Worm (Caenorhabditis elegans) whole organism, late embryonic: ENCODE measurements around the gene M04G7.5.

Experiments used
- C38D4.7 ChIP-seq: fragments of 200-800 bp; sonication (Bioruptor generic); optimal IDR thresholded peaks from 2 replicates; lab custom pipeline; 2018; ENCODE audit warnings: mild to moderate bottlenecking, missing genetic modification characterization, moderate library complexity, missing compliant biosample characterization
- F13H6.1 ChIP-seq: sonication (generic microtip); optimal IDR thresholded peaks from 2 replicates; lab custom pipeline; 2016; ENCODE audit warnings: missing genetic modification characterization, missing compliant biosample characterization
- K09A11.1 ChIP-seq: sonication (generic microtip); optimal IDR thresholded peaks from 2 replicates; lab custom pipeline; 2017; ENCODE audit warnings: antibody characterized with exemption, mild to moderate bottlenecking, missing genetic modification characterization, missing compliant biosample characterization; ENCODE audit not compliant: insufficient read depth
- Y22D7AL.16 ChIP-seq: sonication (generic microtip); optimal IDR thresholded peaks from 2 replicates; lab custom pipeline; 2016; ENCODE audit warnings: missing genetic modification characterization, missing compliant biosample characterization
- ceh-14 ChIP-seq: sonication (generic microtip); optimal IDR thresholded peaks from 2 replicates; lab custom pipeline; 2016; ENCODE audit warnings: missing genotype, missing genetic modification characterization, missing compliant biosample characterization
- ceh-18 ChIP-seq: sonication (generic microtip); optimal IDR thresholded peaks from 2 replicates; lab custom pipeline; 2016; ENCODE audit warnings: missing genetic modification characterization, missing compliant biosample characterization
- ceh-19 ChIP-seq: fragments of 200-800 bp; sonication (Bioruptor generic); optimal IDR thresholded peaks from 2 replicates; lab custom pipeline; 2018; ENCODE audit warnings: mild to moderate bottlenecking, missing genetic modification characterization, missing compliant biosample characterization
- ceh-2 ChIP-seq: sonication (generic microtip); optimal IDR thresholded peaks from 2 replicates; lab custom pipeline; 2016; ENCODE audit warnings: missing genotype, missing genetic modification characterization, missing compliant biosample characterization
- ceh-22 ChIP-seq: sonication (generic microtip); optimal IDR thresholded peaks from 2 replicates; lab custom pipeline; 2017; ENCODE audit warnings: missing biosample characterization, missing genetic modification characterization
- ceh-24 ChIP-seq: sonication (generic microtip); optimal IDR thresholded peaks from 2 replicates; lab custom pipeline; 2016; ENCODE audit warnings: mild to moderate bottlenecking, missing genetic modification characterization, missing compliant biosample characterization
- ceh-30 ChIP-seq: fragments of 150-350 bp; optimal IDR thresholded peaks from 2 replicates; lab custom pipeline; 2014; ENCODE audit warnings: missing biosample characterization, missing genetic modification characterization
- ceh-31 ChIP-seq: sonication (generic microtip); optimal IDR thresholded peaks from 2 replicates; lab custom pipeline; 2016; ENCODE audit warnings: missing genetic modification characterization, missing compliant biosample characterization
- ceh-34 ChIP-seq: sonication (generic microtip); optimal IDR thresholded peaks from 2 replicates; lab custom pipeline; 2016; ENCODE audit warnings: mild to moderate bottlenecking, missing genetic modification characterization, missing compliant biosample characterization
- ceh-45 ChIP-seq: fragments of 200-800 bp; sonication (Bioruptor generic); IDR thresholded peaks from 2 replicates; pipeline ENCODE4 v1.3.6; 2022; ENCODE audit warnings: missing genetic modification reagents, missing genetic modification characterization, missing compliant biosample characterization
- ceh-6 ChIP-seq: fragments of 200-800 bp; sonication (Bioruptor generic); optimal IDR thresholded peaks from 2 replicates; lab custom pipeline; 2018; ENCODE audit warnings: mild to moderate bottlenecking, missing genetic modification characterization, missing compliant biosample characterization
- ceh-9 ChIP-seq: sonication (generic microtip); optimal IDR thresholded peaks from 2 replicates; lab custom pipeline; 2016; ENCODE audit warnings: mild to moderate bottlenecking, missing genetic modification characterization, inconsistent platforms, missing compliant biosample characterization
- dmd-4 ChIP-seq: sonication (generic microtip); optimal IDR thresholded peaks from 2 replicates; lab custom pipeline; 2016; ENCODE audit warnings: borderline replicate concordance, missing genetic modification characterization, missing compliant biosample characterization
- elt-2 ChIP-seq: sonication (generic microtip); optimal IDR thresholded peaks from 2 replicates; lab custom pipeline; 2016; ENCODE audit warnings: missing genetic modification reagents, missing genetic modification characterization, missing compliant biosample characterization
- elt-4 ChIP-seq: sonication (generic microtip); optimal IDR thresholded peaks from 2 replicates; lab custom pipeline; 2016; ENCODE audit warnings: missing genetic modification characterization, missing compliant biosample characterization
- ets-4 ChIP-seq: sonication (generic microtip); optimal IDR thresholded peaks from 2 replicates; lab custom pipeline; 2016; ENCODE audit warnings: missing genetic modification characterization, missing compliant biosample characterization
- eyg-1 ChIP-seq: sonication (generic microtip); optimal IDR thresholded peaks from 2 replicates; lab custom pipeline; 2016; ENCODE audit warnings: missing genotype, missing genetic modification characterization, missing compliant biosample characterization
- fax-1 ChIP-seq: sonication (generic microtip); optimal IDR thresholded peaks from 2 replicates; lab custom pipeline; 2016; ENCODE audit warnings: missing genotype, missing genetic modification characterization, missing compliant biosample characterization
- fkh-10 ChIP-seq: fragments of 150-350 bp; optimal IDR thresholded peaks from 2 replicates; lab custom pipeline; 2014; ENCODE audit warnings: missing biosample characterization, missing genetic modification reagents, missing genetic modification characterization
- fkh-6 ChIP-seq: sonication (generic microtip); optimal IDR thresholded peaks from 2 replicates; lab custom pipeline; 2016; ENCODE audit warnings: missing genetic modification characterization, missing compliant biosample characterization
- hlh-13 ChIP-seq: fragments of 200-800 bp; sonication (Bioruptor generic); optimal IDR thresholded peaks from 2 replicates; lab custom pipeline; 2018; ENCODE audit warnings: mild to moderate bottlenecking, missing genetic modification characterization, missing compliant biosample characterization
- hlh-30 ChIP-seq: sonication (generic microtip); optimal IDR thresholded peaks from 2 replicates; lab custom pipeline; 2017; ENCODE audit warnings: antibody characterized with exemption, missing genetic modification characterization, missing compliant biosample characterization; ENCODE audit not compliant: insufficient read depth
- hlh-6 ChIP-seq: sonication (generic microtip); optimal IDR thresholded peaks from 2 replicates; lab custom pipeline; 2016; ENCODE audit warnings: missing genotype, missing genetic modification characterization, missing compliant biosample characterization
- lim-6 ChIP-seq: sonication (generic microtip); optimal IDR thresholded peaks from 2 replicates; lab custom pipeline; 2016; ENCODE audit warnings: missing genetic modification characterization, missing compliant biosample characterization
- lin-11 ChIP-seq: fragments of 200-800 bp; sonication (Bioruptor generic); optimal IDR thresholded peaks from 2 replicates; lab custom pipeline; 2018; ENCODE audit warnings: mild to moderate bottlenecking, missing genetic modification characterization, missing compliant biosample characterization
- madf-2 ChIP-seq: sonication (generic microtip); optimal IDR thresholded peaks from 2 replicates; lab custom pipeline; 2017; ENCODE audit warnings: missing genetic modification characterization, missing compliant biosample characterization
- mec-3 ChIP-seq: sonication (generic microtip); optimal IDR thresholded peaks from 2 replicates; lab custom pipeline; 2016; ENCODE audit warnings: borderline replicate concordance, missing genetic modification characterization, missing compliant biosample characterization
- nfya-1 ChIP-seq: sonication (generic microtip); optimal IDR thresholded peaks from 2 replicates; lab custom pipeline; 2017; ENCODE audit warnings: missing genetic modification characterization, mild to moderate bottlenecking, missing compliant biosample characterization, antibody characterized with exemption, moderate library complexity
- nhr-11 ChIP-seq: fragments of 150-350 bp; optimal IDR thresholded peaks from 2 replicates; lab custom pipeline; 2014; ENCODE audit warnings: missing biosample characterization, missing genetic modification characterization
- odd-2 ChIP-seq: sonication (generic microtip); optimal IDR thresholded peaks from 2 replicates; lab custom pipeline; 2017; ENCODE audit warnings: antibody characterized with exemption, mild to moderate bottlenecking, missing genetic modification characterization, missing compliant biosample characterization
- pax-1 ChIP-seq: fragments of 150-350 bp; optimal IDR thresholded peaks from 2 replicates; lab custom pipeline; 2014; ENCODE audit warnings: missing biosample characterization, missing genetic modification characterization
- pha-4 ChIP-seq: fragments of 150-350 bp; optimal IDR thresholded peaks from 2 replicates; lab custom pipeline; 2018; ENCODE audit warnings: missing biosample characterization, missing genetic modification reagents, missing genetic modification characterization
- pqm-1 ChIP-seq: sonication (generic microtip); optimal IDR thresholded peaks from 2 replicates; lab custom pipeline; 2016; ENCODE audit warnings: missing genetic modification characterization, missing compliant biosample characterization
- pros-1 ChIP-seq: fragments of 150-350 bp; optimal IDR thresholded peaks from 2 replicates; lab custom pipeline; 2014; ENCODE audit warnings: missing biosample characterization, missing genetic modification reagents, missing genetic modification characterization
- ref-2 ChIP-seq: sonication (generic microtip); optimal IDR thresholded peaks from 2 replicates; lab custom pipeline; 2016; ENCODE audit warnings: missing genetic modification characterization, missing compliant biosample characterization
- sox-4 ChIP-seq: sonication (generic microtip); optimal IDR thresholded peaks from 2 replicates; lab custom pipeline; 2017; ENCODE audit warnings: mild to moderate bottlenecking, missing genetic modification characterization, inconsistent platforms, missing compliant biosample characterization
- syd-9 ChIP-seq: sonication (generic microtip); optimal IDR thresholded peaks from 2 replicates; lab custom pipeline; 2016; ENCODE audit warnings: mild to moderate bottlenecking, missing genetic modification characterization, moderate library complexity, missing compliant biosample characterization
- tbx-7 ChIP-seq: sonication (generic microtip); optimal IDR thresholded peaks from 2 replicates; lab custom pipeline; 2016; ENCODE audit warnings: missing genotype, missing genetic modification characterization, missing compliant biosample characterization
- ttx-3 ChIP-seq: sonication (generic microtip); optimal IDR thresholded peaks from 2 replicates; lab custom pipeline; 2016; ENCODE audit warnings: missing genetic modification reagents, missing genetic modification characterization, missing compliant biosample characterization
- unc-3 ChIP-seq, 2 experiments: fragments of 200-800 bp in 1 of 2; sonication (Bioruptor generic) in 1 of 2; sonication (generic microtip) in 1 of 2; conservative IDR thresholded peaks in 1 of 2; optimal IDR thresholded peaks in 1 of 2; 2 replicates each; pipeline versions ENCODE4 v1.3.6 to Lab custom; 2016 to 2022; ENCODE audit warnings: missing compliant biosample characterization in 2 of 2, missing genetic modification characterization in 2 of 2, missing genetic modification reagents in 1 of 2
- unc-42 ChIP-seq: sonication (generic microtip); optimal IDR thresholded peaks from 2 replicates; lab custom pipeline; 2016; ENCODE audit warnings: missing genotype, missing genetic modification characterization, missing compliant biosample characterization
- unc-86 ChIP-seq: sonication (generic microtip); optimal IDR thresholded peaks from 2 replicates; lab custom pipeline; 2016; ENCODE audit warnings: missing genetic modification characterization, missing compliant biosample characterization
- ztf-16 ChIP-seq: sonication (generic microtip); optimal IDR thresholded peaks from 2 replicates; lab custom pipeline; 2017; ENCODE audit warnings: missing genetic modification characterization, missing compliant biosample characterization

Gene M04G7.5

DNA sequence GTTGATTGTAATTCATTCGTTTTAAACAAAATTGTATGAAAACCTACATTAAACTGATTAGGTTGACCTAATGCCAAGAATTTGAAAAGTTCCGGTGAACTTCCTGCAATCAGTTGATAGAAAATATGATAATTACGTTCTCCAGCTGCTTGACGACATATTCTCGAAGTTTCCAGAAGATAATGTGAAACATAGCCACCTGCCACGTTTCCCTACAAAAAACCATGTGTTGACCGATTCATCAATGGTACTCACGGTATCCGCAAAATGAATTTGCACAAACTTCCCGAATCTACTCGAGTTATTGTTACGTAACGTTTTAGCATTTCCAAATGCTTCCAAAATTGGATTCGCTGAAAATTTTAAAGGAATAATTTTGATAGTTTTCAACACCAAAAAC is 16.5 kb upstream of the M04G7.5 start:
- no peak for TF ChIP-seq hlh-6 (tag; lab: Kevin White, UChicago)
- no peak for TF ChIP-seq Y22D7AL.16 (tag; lab: Kevin White, UChicago)
- TF ChIP-seq ceh-2: no peak
- TF ChIP-seq ceh-22 (tag; lab: Kevin White, UChicago): no peak
- no peak for TF ChIP-seq hlh-30 (tag; lab: Kevin White, UChicago)
- no peak for TF ChIP-seq elt-2
- no peak for TF ChIP-seq unc-42 (tag; lab: Kevin White, UChicago)
- no peak for TF ChIP-seq lin-11 (tag; lab: Kevin White, UChicago)
- TF ChIP-seq lim-6 (tag; lab: Kevin White, UChicago): no peak
- TF ChIP-seq tbx-7 (tag; lab: Kevin White, UChicago): no peak
- TF ChIP-seq dmd-4 (tag; lab: Kevin White, UChicago): no peak
- no peak for TF ChIP-seq fkh-6 (tag; lab: Kevin White, UChicago)
- no peak for TF ChIP-seq ceh-31
- TF ChIP-seq, all 69 proteins: peak for 0

DNA sequence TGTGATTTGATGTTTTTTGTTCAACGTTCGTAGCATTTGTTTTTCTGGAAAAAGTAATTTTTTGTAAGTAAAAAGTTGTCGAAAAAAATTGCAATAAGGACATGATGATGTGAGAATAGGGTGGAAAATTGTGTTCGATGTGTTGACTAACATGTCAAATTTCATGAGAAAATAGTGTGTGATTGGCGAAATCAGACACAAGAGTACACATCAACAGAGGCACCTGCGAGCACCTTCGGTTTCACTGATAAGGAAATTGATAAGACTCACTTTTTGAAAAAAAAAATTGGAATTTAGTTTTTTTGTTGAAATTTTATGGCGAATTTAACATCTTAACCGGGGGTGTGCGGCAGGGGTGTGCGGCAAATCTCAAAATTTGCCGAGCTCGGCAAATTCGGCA is 14.4 kb upstream of the M04G7.5 start, which contains the start of gene hum-8:
Gene hum-8 (minus strand): TSS at position 46 of the 400 bp plus-strand sequence.
- TF ChIP-seq ceh-45 (GFP tag; lab: Robert Waterston, UW) (no peak), elt-2 (peak; percentile 56)

DNA sequence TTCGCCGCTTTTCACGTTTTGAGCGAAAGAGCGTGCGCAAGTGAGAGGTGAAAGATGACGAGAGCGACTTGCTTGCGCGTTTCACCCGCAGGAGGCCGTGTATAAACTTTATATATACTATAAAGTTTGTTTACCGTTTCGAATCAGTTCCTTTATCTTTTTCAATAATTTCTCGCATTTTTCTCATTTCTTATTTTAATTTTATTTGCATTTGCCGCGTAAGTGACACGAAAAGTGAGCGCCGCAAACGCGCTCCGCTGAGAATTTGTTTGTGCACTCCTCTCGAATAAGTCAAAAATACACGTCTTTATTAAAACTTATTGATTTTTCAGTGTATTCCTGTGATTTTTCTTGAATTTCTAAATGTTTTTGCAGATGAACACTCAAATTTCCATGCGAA is 11.3 kb upstream of the M04G7.5 start, which contains the start of gene mrpl-55:
Gene mrpl-55 (plus strand): TSS at position 364 of the 400 bp plus-strand sequence.
- no peak for TF ChIP-seq ceh-34
- no peak for TF ChIP-seq lin-11 (tag; lab: Kevin White, UChicago)
- no peak for TF ChIP-seq eyg-1 (tag; lab: Kevin White, UChicago)
- no peak for TF ChIP-seq hlh-13 (GFP tag; lab: Kevin White, UChicago)
- peak; percentile 31 for TF ChIP-seq ref-2 (tag; lab: Kevin White, UChicago)
- peak; percentile 42 for TF ChIP-seq unc-86 (tag; lab: Kevin White, UChicago)
- no peak for TF ChIP-seq hlh-30 (tag; lab: Kevin White, UChicago)
- TF ChIP-seq ceh-30 (tag; lab: Kevin White, UChicago): no peak
- no peak for TF ChIP-seq ttx-3 (tag; lab: Kevin White, UChicago)
- no peak for TF ChIP-seq Y22D7AL.16 (tag; lab: Kevin White, UChicago)
- TF ChIP-seq pros-1 (tag; lab: Kevin White, UChicago): no peak
- TF ChIP-seq ceh-18 (tag; lab: Kevin White, UChicago): peak; percentile 52
- TF ChIP-seq ceh-31: peak; percentile 71
- no peak for TF ChIP-seq sox-4 (tag; lab: Kevin White, UChicago)
- no peak for TF ChIP-seq mec-3 (tag; lab: Kevin White, UChicago)
- TF ChIP-seq dmd-4 (tag; lab: Kevin White, UChicago): no peak
- no peak for TF ChIP-seq ceh-9 (tag; lab: Kevin White, UChicago)
- no peak for TF ChIP-seq C38D4.7 (GFP tag; lab: Kevin White, UChicago)
- TF ChIP-seq ceh-6 (GFP tag; lab: Kevin White, UChicago): no peak
- TF ChIP-seq ztf-16: no peak
- TF ChIP-seq nfya-1 (tag; lab: Kevin White, UChicago): peak; percentile 49
- TF ChIP-seq K09A11.1: no peak
- TF ChIP-seq pqm-1 (tag; lab: Kevin White, UChicago): no peak
- TF ChIP-seq F13H6.1 (tag; lab: Kevin White, UChicago): no peak
- TF ChIP-seq ceh-24 (tag; lab: Kevin White, UChicago): no peak
- no peak for TF ChIP-seq odd-2 (tag; lab: Kevin White, UChicago)
- no peak for TF ChIP-seq ceh-22 (tag; lab: Kevin White, UChicago)
- TF ChIP-seq ceh-14 (tag; lab: Kevin White, UChicago): peak; percentile 23
- no peak for TF ChIP-seq ceh-19
- TF ChIP-seq nhr-11: no peak
- peak; percentile 28 for TF ChIP-seq ceh-2
- no peak for TF ChIP-seq pha-4 (tag; lab: Kevin White, UChicago)
- no peak for TF ChIP-seq fkh-10 (GFP tag; lab: Kevin White, UChicago)
- TF ChIP-seq syd-9 (tag; lab: Kevin White, UChicago): no peak
- no peak for TF ChIP-seq fax-1 (tag; lab: Kevin White, UChicago)
- peak; percentile 17 for TF ChIP-seq ets-4 (tag; lab: Kevin White, UChicago)
- no peak for TF ChIP-seq lim-6 (tag; lab: Kevin White, UChicago)
- TF ChIP-seq elt-4 (tag; lab: Kevin White, UChicago): no peak
- no peak for TF ChIP-seq fkh-6 (tag; lab: Kevin White, UChicago)
- peak; percentile 31 for TF ChIP-seq pax-1
- TF ChIP-seq unc-3 (GFP tag; conservative IDR thresholded peaks at IDR 0.05; lab: Robert Waterston, UW): no peak
- no peak for TF ChIP-seq unc-3 (tag; optimal IDR thresholded peaks at IDR 0.05; lab: Kevin White, UChicago)
- TF ChIP-seq madf-2: no peak
